Worm (Caenorhabditis elegans): ENCODE measurements around the gene mlcd-1.

Gene mlcd-1

DNA sequence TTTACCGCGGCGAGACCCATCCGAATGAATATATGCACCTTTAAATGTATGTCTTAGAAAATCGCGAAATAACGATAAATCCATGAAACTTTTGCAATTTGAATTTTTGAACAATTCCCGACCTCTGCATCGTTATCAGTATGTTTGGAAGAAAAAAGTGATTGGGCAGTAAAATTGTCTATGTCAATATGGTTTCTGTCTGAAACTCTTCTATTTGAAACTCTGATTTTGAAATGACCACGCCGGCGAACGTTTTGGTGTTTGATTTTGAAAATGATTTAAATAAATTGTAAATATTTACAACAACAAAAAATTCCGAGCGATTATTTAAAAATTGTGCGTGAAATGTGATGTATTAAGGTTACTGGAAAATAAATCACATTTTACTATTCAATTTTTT, 6.6 kb downstream of the mlcd-1 start:
- TF ChIP-seq elt-3 (tag; optimal IDR thresholded peaks at IDR 0.05) (no peak), snpc-4 (tag; optimal IDR thresholded peaks at IDR 0.05) (no peak), blmp-1 (tag; optimal IDR thresholded peaks at IDR 0.05) (no peak), pha-4 (tag; optimal IDR thresholded peaks at IDR 0.05) (no peak), sptf-1 (tag; optimal IDR thresholded peaks at IDR 0.05) (no peak), zip-8 (tag; optimal IDR thresholded peaks at IDR 0.05) (no peak), ceh-39 (tag; optimal IDR thresholded peaks at IDR 0.05) (no peak), nhr-12 (tag; optimal IDR thresholded peaks at IDR 0.05) (no peak), nhr-28 (tag; optimal IDR thresholded peaks at IDR 0.05) (no peak), hlh-1 (tag; optimal IDR thresholded peaks at IDR 0.05) (no peak), nhr-76 (tag; optimal IDR thresholded peaks at IDR 0.05) (no peak), sem-2 (GFP tag; optimal IDR thresholded peaks at IDR 0.05) (no peak), nhr-2 (tag; optimal IDR thresholded peaks at IDR 0.05) (no peak), ces-1 (GFP tag; optimal IDR thresholded peaks at IDR 0.05) (no peak), unc-62 (GFP tag; optimal IDR thresholded peaks at IDR 0.05) (no peak), lsy-2 (tag; optimal IDR thresholded peaks at IDR 0.05) (no peak), unc-39 (tag; optimal IDR thresholded peaks at IDR 0.05) (no peak), elt-1 (tag; optimal IDR thresholded peaks at IDR 0.05; ENCODE audit: borderline replicate concordance, insufficient read depth) (no peak), unc-120 (tag; optimal IDR thresholded peaks at IDR 0.05; ENCODE audit: poor library complexity, severe bottlenecking) (no peak)

DNA sequence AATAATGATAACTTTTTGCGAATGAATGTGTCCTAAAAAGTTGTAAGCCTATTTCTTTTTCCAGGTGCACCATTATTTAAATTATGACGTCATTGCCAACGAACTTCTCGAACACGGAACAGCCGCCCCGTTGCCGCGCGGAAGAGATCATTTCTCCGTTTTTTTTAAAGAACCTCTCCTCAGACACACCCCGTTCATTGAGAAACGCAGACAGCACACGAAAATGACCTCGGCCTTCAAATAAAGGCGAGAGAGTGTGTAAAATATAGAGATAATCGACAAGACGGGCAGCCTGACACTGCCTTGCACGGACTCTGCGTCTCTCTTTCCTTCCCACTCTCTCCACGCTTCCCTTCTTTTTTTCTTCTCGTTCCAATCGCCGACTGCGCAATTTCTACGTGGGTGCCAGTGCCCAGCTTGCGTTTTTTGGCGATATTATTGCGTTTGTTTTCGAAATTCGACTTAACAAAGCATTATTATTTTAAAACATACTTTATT, 7.5 kb downstream of the mlcd-1 start:
- peak; percentile 69 for TF ChIP-seq unc-62 (GFP tag; optimal IDR thresholded peaks at IDR 0.05)
- peak; percentile 51 for TF ChIP-seq mep-1 (tag; optimal IDR thresholded peaks at IDR 0.05)
- TF ChIP-seq drap-1 (GFP tag; optimal IDR thresholded peaks at IDR 0.05) = peak; percentile 3
- TF ChIP-seq hlh-1 (tag; optimal IDR thresholded peaks at IDR 0.05) = peak; percentile 86
- TF ChIP-seq nhr-2 (tag; optimal IDR thresholded peaks at IDR 0.05) = no peak
- peak; percentile 41 for TF ChIP-seq lsy-2 (tag; optimal IDR thresholded peaks at IDR 0.05)
- peak; percentile 28 for TF ChIP-seq unc-120 (tag; optimal IDR thresholded peaks at IDR 0.05; ENCODE audit: poor library complexity, severe bottlenecking)
- TF ChIP-seq ces-1 (GFP tag; optimal IDR thresholded peaks at IDR 0.05) = peak; percentile 37
- TF ChIP-seq zip-8 (tag; optimal IDR thresholded peaks at IDR 0.05) = peak; percentile 75
- peak; percentile 8 for TF ChIP-seq lin-13 (tag; optimal IDR thresholded peaks at IDR 0.05)
- TF ChIP-seq elt-1 (tag; optimal IDR thresholded peaks at IDR 0.05; ENCODE audit: borderline replicate concordance, insufficient read depth) = peak; percentile 15
- no peak for TF ChIP-seq unc-39 (tag; optimal IDR thresholded peaks at IDR 0.05)
- TF ChIP-seq blmp-1 (tag; optimal IDR thresholded peaks at IDR 0.05) = no peak

DNA sequence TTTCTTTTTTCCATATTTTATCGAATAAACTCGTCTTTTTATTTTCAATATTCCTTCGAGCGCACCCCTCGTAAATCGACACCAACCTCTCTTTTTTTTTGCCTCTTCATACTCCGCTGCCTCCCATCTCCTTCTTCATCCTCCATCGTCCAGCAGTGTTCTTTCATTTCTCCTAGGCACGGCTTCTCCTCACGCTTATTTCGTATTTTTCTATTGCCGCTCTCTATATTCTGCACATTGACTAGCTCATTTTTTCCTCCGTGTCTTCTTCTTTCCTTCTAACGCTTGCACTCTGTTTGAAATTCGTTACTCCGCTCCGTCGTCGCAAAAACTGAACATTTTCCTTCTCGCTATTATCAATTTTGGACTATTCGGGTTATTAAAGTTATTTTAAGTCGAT, 12.6 kb downstream of the mlcd-1 start:
- TF ChIP-seq bed-3 (GFP tag; optimal IDR thresholded peaks at IDR 0.05) = no peak
- peak; percentile 3 for TF ChIP-seq ces-1 (GFP tag; optimal IDR thresholded peaks at IDR 0.05)
- TF ChIP-seq M03D4.4 (tag; optimal IDR thresholded peaks at IDR 0.05) = no peak

DNA sequence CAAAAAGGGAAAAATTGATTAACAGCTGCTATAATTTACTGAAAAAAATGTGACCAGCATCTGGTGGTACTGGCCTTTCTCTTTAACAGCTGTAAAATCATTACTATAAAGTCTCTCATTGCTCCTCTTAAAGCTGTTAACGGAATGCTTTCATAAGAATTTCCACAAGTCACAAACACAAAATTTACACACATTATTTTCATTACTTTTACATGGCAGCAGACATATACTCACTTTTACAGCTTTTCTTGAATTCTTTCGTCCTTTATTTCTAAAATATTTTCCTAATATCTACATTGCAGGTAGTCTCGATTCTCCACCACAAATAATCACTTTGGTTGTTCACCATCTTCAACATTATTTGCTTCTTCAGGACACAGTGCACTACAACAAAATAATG, 14.6 kb downstream of the mlcd-1 start, which contains the start of gene imph-1:
imph-1 (plus strand) TSS at position 301 of the 400 bp plus-strand sequence.
- TF ChIP-seq nhr-12 (tag; optimal IDR thresholded peaks at IDR 0.05) = no peak
- no peak for TF ChIP-seq ceh-43 (GFP tag; optimal IDR thresholded peaks at IDR 0.05)
- TF ChIP-seq ces-1 (GFP tag; optimal IDR thresholded peaks at IDR 0.05) = no peak
- no peak for TF ChIP-seq tbx-8 (GFP tag; optimal IDR thresholded peaks at IDR 0.05)
- TF ChIP-seq sptf-1 (tag; optimal IDR thresholded peaks at IDR 0.05) = no peak
- no peak for TF ChIP-seq pha-4 (tag; optimal IDR thresholded peaks at IDR 0.05)
- TF ChIP-seq snpc-4 (tag; optimal IDR thresholded peaks at IDR 0.05) = no peak
- no peak for TF ChIP-seq lin-13 (tag; optimal IDR thresholded peaks at IDR 0.05)
- TF ChIP-seq flh-1 (GFP tag; optimal IDR thresholded peaks at IDR 0.05) = no peak
- no peak for TF ChIP-seq blmp-1 (tag; optimal IDR thresholded peaks at IDR 0.05)
- no peak for TF ChIP-seq ceh-39 (tag; optimal IDR thresholded peaks at IDR 0.05)
- no peak for TF ChIP-seq hlh-1 (tag; optimal IDR thresholded peaks at IDR 0.05)

DNA sequence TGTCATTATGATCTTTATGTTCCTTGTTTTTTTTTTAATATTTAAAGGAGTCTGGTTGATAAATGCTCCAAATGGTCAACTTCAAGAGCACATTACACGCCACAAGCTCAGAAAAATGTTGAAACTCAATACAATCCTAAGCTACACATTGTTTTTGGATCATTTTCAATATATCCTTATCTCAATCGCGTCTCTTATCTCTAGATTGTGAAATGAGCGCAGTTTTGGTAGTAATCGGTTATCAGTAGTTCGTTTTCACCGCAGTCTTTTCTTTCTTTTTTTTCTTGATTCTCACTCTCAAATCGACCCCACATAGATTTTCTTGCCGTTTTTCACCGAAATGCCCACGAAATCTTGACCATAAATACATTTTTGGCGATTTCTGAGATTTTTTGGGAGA, 15.1 kb downstream of the mlcd-1 start:
- no peak for TF ChIP-seq nhr-76 (tag; optimal IDR thresholded peaks at IDR 0.05)
- no peak for TF ChIP-seq M03D4.4 (tag; optimal IDR thresholded peaks at IDR 0.05)
- TF ChIP-seq ham-2 (GFP tag; optimal IDR thresholded peaks at IDR 0.05) = no peak
- no peak for TF ChIP-seq ces-1 (GFP tag; optimal IDR thresholded peaks at IDR 0.05)
- TF ChIP-seq sptf-1 (tag; optimal IDR thresholded peaks at IDR 0.05) = no peak
- no peak for TF ChIP-seq tbx-8 (GFP tag; optimal IDR thresholded peaks at IDR 0.05)
- no peak for TF ChIP-seq ceh-43 (GFP tag; optimal IDR thresholded peaks at IDR 0.05)
- no peak for TF ChIP-seq zip-8 (tag; optimal IDR thresholded peaks at IDR 0.05)
- TF ChIP-seq lsy-2 (tag; optimal IDR thresholded peaks at IDR 0.05) = no peak
- TF ChIP-seq lin-32 (GFP tag; optimal IDR thresholded peaks at IDR 0.05) = no peak
- TF ChIP-seq hlh-1 (tag; optimal IDR thresholded peaks at IDR 0.05) = no peak
- no peak for TF ChIP-seq ceh-83 (GFP tag; optimal IDR thresholded peaks at IDR 0.05)
- TF ChIP-seq elt-3 (tag; optimal IDR thresholded peaks at IDR 0.05) = no peak
- no peak for TF ChIP-seq nhr-12 (tag; optimal IDR thresholded peaks at IDR 0.05)
- no peak for TF ChIP-seq unc-62 (GFP tag; optimal IDR thresholded peaks at IDR 0.05)
- no peak for TF ChIP-seq nhr-2 (tag; optimal IDR thresholded peaks at IDR 0.05)
